Worm (Caenorhabditis elegans): ENCODE results near the gene Y66D12A.7.

Y66D12A.7 gene

DNA sequence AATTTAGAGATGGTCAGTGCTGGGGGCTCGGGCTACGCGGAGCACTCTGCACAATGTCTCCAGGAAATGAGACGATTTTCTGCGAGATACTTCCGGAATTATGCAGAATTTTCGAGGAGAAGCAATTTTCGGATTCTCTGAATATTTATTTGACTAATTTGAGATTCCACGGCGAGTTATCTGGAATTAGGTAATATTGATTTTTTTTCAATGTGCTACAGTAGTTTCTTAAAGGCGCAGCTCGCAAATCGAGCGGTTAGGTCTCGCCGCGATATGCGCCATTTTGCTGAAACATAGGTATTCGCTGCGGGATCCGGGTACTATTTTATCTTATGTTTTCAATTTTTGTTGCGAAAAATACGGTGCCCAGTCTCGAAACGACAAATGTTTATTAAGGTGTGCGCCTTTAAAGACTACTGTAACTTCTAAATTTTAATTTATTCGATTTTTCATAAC, 45.6 kb downstream of the Y66D12A.7 start, which contains the start of gene nrps-1:
TSS of gene nrps-1 (plus strand) at position 51 of the 456 bp plus-strand sequence.
- TF ChIP-seq pros-1 (tag; optimal IDR thresholded peaks at IDR 0.05) (no peak), ceh-48 (tag; optimal IDR thresholded peaks at IDR 0.05) (no peak), pag-3 (tag; optimal IDR thresholded peaks at IDR 0.05; ENCODE audit: borderline replicate concordance) (no peak), hlh-13 (GFP tag; optimal IDR thresholded peaks at IDR 0.05) (no peak), npax-4 (tag; optimal IDR thresholded peaks at IDR 0.05) (no peak), ceh-31 (tag; optimal IDR thresholded peaks at IDR 0.05) (no peak), ceh-14 (tag; optimal IDR thresholded peaks at IDR 0.05) (no peak)
